Fruit fly (Drosophila melanogaster) whole organism, embryonic: ENCODE results near the gene CG8563.

ENCODE experiments used
- Bteb2 ChIP-seq: fragments of 200-800 bp; sonication (Bioruptor generic); optimal IDR thresholded peaks from 2 replicates; lab custom pipeline; 2016; ENCODE audit warnings: missing biosample characterization, missing genetic modification characterization
- CG10267 ChIP-seq: fragments of 200-800 bp; sonication (Bioruptor generic); optimal IDR thresholded peaks from 2 replicates; lab custom pipeline; 2018; ENCODE audit warnings: missing biosample characterization, mild to moderate bottlenecking, missing genetic modification characterization, moderate library complexity
- CG10274 ChIP-seq: fragments of 200-800 bp; sonication (Bioruptor generic); optimal IDR thresholded peaks from 3 replicates; lab custom pipeline; 2017; ENCODE audit warnings: missing biosample characterization, mild to moderate bottlenecking, missing genetic modification characterization
- CG10979 ChIP-seq: fragments of 200-800 bp; sonication (Bioruptor generic); optimal IDR thresholded peaks from 2 replicates; lab custom pipeline; 2018; ENCODE audit warnings: missing biosample characterization, mild to moderate bottlenecking, missing genetic modification characterization, moderate library complexity
- CG11247 ChIP-seq: fragments of 200-800 bp; sonication (Bioruptor generic); IDR thresholded peaks from 2 replicates; pipeline ENCODE4 v1.3.6; 2022; ENCODE audit warnings: missing biosample characterization, missing genetic modification characterization
- CG11456 ChIP-seq: fragments of 200-800 bp; sonication (Bioruptor generic); IDR thresholded peaks from 3 replicates; pipeline ENCODE4 v1.3.6; 2022; ENCODE audit warnings: missing biosample characterization, missing genetic modification characterization
- CG11504 ChIP-seq: fragments of 200-800 bp; sonication (Bioruptor generic); optimal IDR thresholded peaks from 3 replicates; lab custom pipeline; 2019; ENCODE audit warnings: missing biosample characterization, mild to moderate bottlenecking, missing genetic modification characterization, moderate library complexity
- CG12942 ChIP-seq: fragments of 200-800 bp; sonication (Bioruptor generic); optimal IDR thresholded peaks from 3 replicates; lab custom pipeline; 2016; ENCODE audit warnings: missing biosample characterization, missing genetic modification characterization
- CG1529 ChIP-seq: fragments of 200-800 bp; sonication (Bioruptor generic); optimal IDR thresholded peaks from 3 replicates; lab custom pipeline; 2018; ENCODE audit warnings: missing biosample characterization, missing genetic modification characterization
- CG15601 ChIP-seq: fragments of 200-800 bp; sonication (Bioruptor generic); optimal IDR thresholded peaks from 3 replicates; lab custom pipeline; 2019; ENCODE audit warnings: missing biosample characterization, mild to moderate bottlenecking, missing genetic modification characterization, moderate library complexity
- CG1647 ChIP-seq: fragments of 200-800 bp; sonication (Bioruptor generic); optimal IDR thresholded peaks from 3 replicates; lab custom pipeline; 2016; ENCODE audit warnings: missing biosample characterization, missing genetic modification characterization
- CG17328 ChIP-seq: fragments of 200-800 bp; sonication (Bioruptor generic); IDR thresholded peaks from 2 replicates; pipeline ENCODE4 v1.3.6; 2022; ENCODE audit warnings: missing biosample characterization, missing genetic modification characterization
- CG30403 ChIP-seq: fragments of 200-800 bp; sonication (Bioruptor generic); optimal IDR thresholded peaks from 3 replicates; lab custom pipeline; 2016; ENCODE audit warnings: missing biosample characterization, missing genetic modification characterization
- CG31365 ChIP-seq: fragments of 200-800 bp; sonication (Bioruptor generic); optimal IDR thresholded peaks from 2 replicates; lab custom pipeline; 2018; ENCODE audit warnings: missing biosample characterization, mild to moderate bottlenecking, missing genetic modification characterization
- CG3847 ChIP-seq: fragments of 200-800 bp; sonication (Bioruptor generic); IDR thresholded peaks from 2 replicates; pipeline ENCODE4 v1.3.6; 2022; ENCODE audit warnings: missing biosample characterization, missing genetic modification characterization
- CG4424 ChIP-seq: fragments of 200-800 bp; sonication (Bioruptor generic); optimal IDR thresholded peaks from 3 replicates; lab custom pipeline; 2016; ENCODE audit warnings: missing biosample characterization, missing genetic modification characterization
- CG4730 ChIP-seq: fragments of 200-800 bp; sonication (Bioruptor generic); IDR thresholded peaks from 2 replicates; pipeline ENCODE4 v1.3.6; 2022; ENCODE audit warnings: missing biosample characterization, missing genetic modification characterization
- CG6254 ChIP-seq: fragments of 200-800 bp; sonication (Bioruptor generic); optimal IDR thresholded peaks from 3 replicates; lab custom pipeline; 2017; ENCODE audit warnings: mild to moderate bottlenecking, missing biosample characterization, missing genetic modification reagents, missing genetic modification characterization
- CG7839 ChIP-seq: fragments of 200-800 bp; sonication (Bioruptor generic); optimal IDR thresholded peaks from 3 replicates; lab custom pipeline; 2018; ENCODE audit warnings: missing biosample characterization, mild to moderate bottlenecking, missing genetic modification characterization, moderate library complexity
- CG9437 ChIP-seq: fragments of 200-800 bp; sonication (Bioruptor generic); optimal IDR thresholded peaks from 2 replicates; lab custom pipeline; 2018; ENCODE audit warnings: missing biosample characterization, mild to moderate bottlenecking, missing genetic modification characterization
- D19B ChIP-seq: fragments of 200-800 bp; sonication (Bioruptor generic); optimal IDR thresholded peaks from 2 replicates; lab custom pipeline; 2017; ENCODE audit warnings: missing biosample characterization, mild to moderate bottlenecking, missing genetic modification characterization
- Eip74EF ChIP-seq, 2 experiments: fragments of 200-800 bp in 1 of 2; fragments of >200 bp in 1 of 2; sonication (Bioruptor generic) in 1 of 2; optimal IDR thresholded peaks; 2 replicates each; lab custom pipeline; 2017 to 2019; ENCODE audit warnings: missing biosample characterization in 2 of 2, missing genetic modification characterization in 2 of 2, mild to moderate bottlenecking in 1 of 2, moderate library complexity in 1 of 2
- Ets97D ChIP-seq: fragments of 200-800 bp; sonication (Bioruptor generic); optimal IDR thresholded peaks from 3 replicates; lab custom pipeline; 2016; ENCODE audit warnings: missing biosample characterization, missing genetic modification characterization
- H15 ChIP-seq: fragments of 200-800 bp; sonication (Bioruptor generic); IDR thresholded peaks from 3 replicates; pipeline ENCODE4 v1.3.6; 2022; ENCODE audit warnings: missing biosample characterization, missing genetic modification characterization
- HLH4C ChIP-seq: fragments of 200-800 bp; sonication (Bioruptor generic); IDR thresholded peaks from 3 replicates; pipeline ENCODE4 v1.3.6; 2022; ENCODE audit warnings: missing biosample characterization, missing genetic modification characterization; ENCODE audit not compliant: partially characterized antibody
- HLH54F ChIP-seq: fragments of 200-800 bp; sonication (Bioruptor generic); optimal IDR thresholded peaks from 3 replicates; lab custom pipeline; 2016; ENCODE audit warnings: missing biosample characterization, missing genetic modification characterization
- Hand ChIP-seq: fragments of 200-800 bp; sonication (Bioruptor generic); optimal IDR thresholded peaks from 2 replicates; lab custom pipeline; 2017; ENCODE audit warnings: mild to moderate bottlenecking, missing biosample characterization, missing genetic modification reagents, missing genetic modification characterization
- NfI ChIP-seq: fragments of 200-800 bp; sonication (Bioruptor generic); optimal IDR thresholded peaks from 3 replicates; lab custom pipeline; 2018; ENCODE audit warnings: missing biosample characterization, mild to moderate bottlenecking, missing genetic modification characterization, moderate library complexity
- Ravus ChIP-seq: fragments of 200-800 bp; sonication (Bioruptor generic); IDR thresholded peaks from 2 replicates; pipeline ENCODE4 v1.3.6; 2022; ENCODE audit warnings: missing biosample characterization, missing genetic modification characterization
- Rx ChIP-seq: fragments of 200-800 bp; sonication (Bioruptor generic); IDR thresholded peaks from 2 replicates; pipeline ENCODE4 v1.3.6; 2022; ENCODE audit warnings: missing biosample characterization, missing genetic modification characterization
- Xbp1 ChIP-seq: fragments of 200-800 bp; sonication (Bioruptor generic); optimal IDR thresholded peaks from 3 replicates; lab custom pipeline; 2016; ENCODE audit warnings: missing biosample characterization, mild to moderate bottlenecking, missing genetic modification characterization
- da ChIP-seq: fragments of 200-800 bp; sonication (Bioruptor generic); optimal IDR thresholded peaks from 2 replicates; lab custom pipeline; 2016; ENCODE audit warnings: missing biosample characterization, missing genetic modification characterization
- dan ChIP-seq: fragments of 200-800 bp; sonication (Bioruptor generic); IDR thresholded peaks from 2 replicates; pipeline ENCODE4 v1.3.6; 2022; ENCODE audit warnings: missing biosample characterization, missing genetic modification characterization
- dimm ChIP-seq: fragments of 200-800 bp; sonication (Bioruptor generic); IDR thresholded peaks from 2 replicates; pipeline ENCODE4 v1.3.6; 2022; ENCODE audit warnings: missing biosample characterization, missing genetic modification characterization
- gcm2 ChIP-seq: fragments of 200-800 bp; sonication (Bioruptor generic); optimal IDR thresholded peaks from 2 replicates; lab custom pipeline; 2016; ENCODE audit warnings: missing biosample characterization, missing genetic modification characterization
- gsb ChIP-seq: fragments of 200-800 bp; sonication (Bioruptor generic); IDR thresholded peaks from 2 replicates; pipeline ENCODE4 v1.3.6; 2022; ENCODE audit warnings: missing biosample characterization, missing genetic modification characterization
- gsb-n ChIP-seq: fragments of 200-800 bp; sonication (Bioruptor generic); optimal IDR thresholded peaks from 3 replicates; lab custom pipeline; 2018; ENCODE audit warnings: missing biosample characterization, mild to moderate bottlenecking, missing genetic modification characterization
- hkb ChIP-seq, 2 experiments: fragments of 200-800 bp in 1 of 2; fragments of >200 bp in 1 of 2; sonication (Bioruptor generic) in 1 of 2; IDR thresholded peaks in 1 of 2; optimal IDR thresholded peaks in 1 of 2; 2 replicates each; pipeline versions ENCODE4 v1.3.6 to Lab custom; 2017 to 2022; ENCODE audit warnings: missing biosample characterization in 1 of 2, missing genetic modification characterization in 1 of 2
- ind ChIP-seq: fragments of 200-800 bp; sonication (Bioruptor generic); optimal IDR thresholded peaks from 3 replicates; lab custom pipeline; 2016; ENCODE audit warnings: missing biosample characterization, missing genetic modification characterization
- jing ChIP-seq: fragments of 200-800 bp; sonication (Bioruptor generic); optimal IDR thresholded peaks from 2 replicates; lab custom pipeline; 2018; ENCODE audit warnings: missing biosample characterization, mild to moderate bottlenecking, missing genetic modification characterization
- onecut ChIP-seq: fragments of 200-800 bp; sonication (Bioruptor generic); IDR thresholded peaks from 2 replicates; pipeline ENCODE4 v1.3.6; 2022; ENCODE audit warnings: missing biosample characterization, missing genetic modification characterization
- p53 ChIP-seq: fragments of 200-800 bp; sonication (Bioruptor generic); optimal IDR thresholded peaks from 2 replicates; lab custom pipeline; 2016; ENCODE audit warnings: missing biosample characterization, missing genetic modification characterization
- phol ChIP-seq: fragments of 200-800 bp; sonication (Bioruptor generic); optimal IDR thresholded peaks from 3 replicates; lab custom pipeline; 2018; ENCODE audit warnings: missing biosample characterization, mild to moderate bottlenecking, missing genetic modification characterization, moderate library complexity
- pita ChIP-seq: fragments of 200-800 bp; sonication (Bioruptor generic); optimal IDR thresholded peaks from 2 replicates; lab custom pipeline; 2017; ENCODE audit warnings: missing biosample characterization, mild to moderate bottlenecking, missing genetic modification characterization
- psq ChIP-seq: fragments of 200-800 bp; sonication (Bioruptor generic); optimal IDR thresholded peaks from 2 replicates; lab custom pipeline; 2017; ENCODE audit warnings: missing biosample characterization, missing genetic modification characterization
- pum ChIP-seq: fragments of 200-800 bp; sonication (Bioruptor generic); optimal IDR thresholded peaks from 2 replicates; lab custom pipeline; 2016; ENCODE audit warnings: missing biosample characterization, missing genetic modification characterization
- sens-2 ChIP-seq: fragments of 200-800 bp; sonication (Bioruptor generic); IDR thresholded peaks from 2 replicates; pipeline ENCODE4 v1.3.6; 2022; ENCODE audit warnings: missing biosample characterization, missing genetic modification characterization
- sima ChIP-seq: fragments of 200-800 bp; sonication (Bioruptor generic); optimal IDR thresholded peaks from 2 replicates; lab custom pipeline; 2016; ENCODE audit warnings: missing biosample characterization, missing genetic modification characterization

CG8563 gene

dm6 chr3L:7434715-7435653 lies 44.4 kb downstream of the CG8563 start, which contains the start of gene Rac2 (continued):
- no peak for TF ChIP-seq CG4730 (GFP tag; lab: Robert Waterston, UW)
- peak; percentile 64 for TF ChIP-seq CG15601 (tag; lab: Kevin White, UChicago)
- TF ChIP-seq Ravus (GFP tag; lab: Robert Waterston, UW) = no peak
- TF ChIP-seq sens-2 (GFP tag; lab: Robert Waterston, UW) = no peak; the same call in 1 of the 2 replicates
- TF ChIP-seq CG11456 (GFP tag; lab: Robert Waterston, UW) = no peak
- TF ChIP-seq da (GFP tag; lab: Kevin White, UChicago) = no peak
- peak; percentile 36 for TF ChIP-seq Bteb2 (GFP tag; lab: Kevin White, UChicago)
- no peak for TF ChIP-seq onecut (GFP tag; lab: Robert Waterston, UW)
- no peak for TF ChIP-seq CG10274 (GFP tag; lab: Kevin White, UChicago)
- peak; percentile 26; the same call in 1 of the 2 replicates for TF ChIP-seq CG3847 (GFP tag; lab: Robert Waterston, UW)
- TF ChIP-seq gcm2 = no peak
- 0 out of 2 replicates have a peak, but pooled peaks have one; percentile 7 for TF ChIP-seq gsb
- no peak for TF ChIP-seq psq
- 0 out of 2 replicates have a peak, but pooled peaks have one; percentile 10 for TF ChIP-seq CG17328 (GFP tag; lab: Robert Waterston, UW)
- TF ChIP-seq NfI (GFP tag; lab: Kevin White, UChicago) = peak; percentile 13
- TF ChIP-seq CG10979 (tag; lab: Kevin White, UChicago) = peak; percentile 22
- peak; percentile 56 for TF ChIP-seq gsb-n (tag; lab: Kevin White, UChicago)
- TF ChIP-seq CG4424 = no peak
- no peak for TF ChIP-seq CG30403 (GFP tag; lab: Kevin White, UChicago)
- no peak for TF ChIP-seq pum (GFP tag; lab: Kevin White, UChicago)
- 0 out of 3 replicates have a peak, but pooled peaks have one; percentile 37 for TF ChIP-seq HLH4C (GFP tag; lab: Robert Waterston, UW)
- no peak for TF ChIP-seq D19B (GFP tag; lab: Kevin White, UChicago)
- no peak for TF ChIP-seq HLH54F
- TF ChIP-seq CG11504 = peak; percentile 37
- no peak for TF ChIP-seq CG1647
- TF ChIP-seq CG31365 (tag; lab: Kevin White, UChicago) = no peak
- no peak for TF ChIP-seq jing (GFP tag; lab: Kevin White, UChicago)
- no peak for TF ChIP-seq Hand (GFP tag; lab: Kevin White, UChicago)
- peak; percentile 35 for TF ChIP-seq CG6254 (GFP tag; lab: Kevin White, UChicago)
- peak; percentile 31 for TF ChIP-seq CG7839
- no peak for TF ChIP-seq H15 (GFP tag; lab: Robert Waterston, UW)
- no peak for TF ChIP-seq phol
- no peak for TF ChIP-seq p53 (GFP tag; lab: Kevin White, UChicago)
- TF ChIP-seq CG1529 (GFP tag; lab: Kevin White, UChicago) = no peak
- TF ChIP-seq Rx (GFP tag; lab: Robert Waterston, UW) = 0 out of 2 replicates have a peak, but pooled peaks have one; percentile 16
- TF ChIP-seq CG12942 (GFP tag; lab: Kevin White, UChicago) = no peak
- no peak for TF ChIP-seq sima (GFP tag; lab: Kevin White, UChicago)
- TF ChIP-seq CG9437 = no peak
- TF ChIP-seq Eip74EF (GFP tag; optimal IDR thresholded peaks at IDR 0.05; lab: Kevin White, UChicago) = peak in 1 of 2 experiments; percentile 23
- TF ChIP-seq dimm = no peak
- TF ChIP-seq CG10267 (tag; lab: Kevin White, UChicago) = no peak
- no peak for TF ChIP-seq Ets97D (GFP tag; lab: Kevin White, UChicago)
- peak; percentile 3 for TF ChIP-seq ind (GFP tag; lab: Kevin White, UChicago)
- peak; percentile 6 for TF ChIP-seq Xbp1 (GFP tag; lab: Kevin White, UChicago)
- TF ChIP-seq CG11247 (GFP tag; lab: Robert Waterston, UW) = 0 out of 2 replicates have a peak, but pooled peaks have one; percentile 4
- no peak for TF ChIP-seq hkb (optimal IDR thresholded peaks at IDR 0.05; lab: Kevin White, UChicago)
- TF ChIP-seq hkb (GFP tag; IDR thresholded peaks at IDR 0.05; lab: Robert Waterston, UW) = peak; percentile 45
- TF ChIP-seq pita = no peak
- no peak for TF ChIP-seq dan (GFP tag; lab: Robert Waterston, UW)
